Fruit fly (Drosophila melanogaster) whole organism, wandering third instar larva: Measurements from ENCODE around the gene CG14983.

Experiments
- CG32264 ChIP-seq: fragments of 200-800 bp; sonication (Bioruptor generic); optimal IDR thresholded peaks from 2 replicates; lab custom pipeline; 2016; ENCODE audit warnings: missing biosample characterization, missing genetic modification characterization
- CG9705 ChIP-seq: fragments of 200-800 bp; sonication (Bioruptor generic); optimal IDR thresholded peaks from 2 replicates; lab custom pipeline; 2018; ENCODE audit warnings: missing biosample characterization, mild to moderate bottlenecking, missing genetic modification characterization
- Dfd ChIP-seq: fragments of >200 bp; optimal IDR thresholded peaks from 2 replicates; lab custom pipeline; 2017; ENCODE audit warnings: missing biosample characterization, missing genetic modification characterization
- Dif ChIP-seq: fragments of 200-275, 200-300 bp; sonication (Bioruptor generic); optimal IDR thresholded peaks from 2 replicates; lab custom pipeline; 2018; ENCODE audit warnings: missing biosample characterization, missing genetic modification characterization; ENCODE audit not compliant: partially characterized antibody
- GATAd ChIP-seq: sonication (Bioruptor generic); optimal IDR thresholded peaks from 2 replicates; lab custom pipeline; 2016; ENCODE audit warnings: missing biosample characterization, missing genetic modification characterization
- HLH106 ChIP-seq: fragments of 200-800 bp; optimal IDR thresholded peaks from 3 replicates; lab custom pipeline; 2019; ENCODE audit warnings: missing biosample characterization, mild to moderate bottlenecking, missing genetic modification characterization, moderate library complexity
- Hnf4 ChIP-seq: fragments of 200-800 bp; sonication (Bioruptor generic); optimal IDR thresholded peaks from 2 replicates; lab custom pipeline; 2016; ENCODE audit warnings: missing biosample characterization, mild to moderate bottlenecking, missing genetic modification characterization
- Hr78 ChIP-seq: fragments of >200 bp; optimal IDR thresholded peaks from 2 replicates; lab custom pipeline; 2017; ENCODE audit warnings: missing biosample characterization, missing genetic modification characterization
- Hr83 ChIP-seq: fragments of 200-300 bp; sonication (Bioruptor generic); optimal IDR thresholded peaks from 2 replicates; lab custom pipeline; 2016; ENCODE audit warnings: missing biosample characterization, mild to moderate bottlenecking, missing genetic modification characterization, moderate library complexity; ENCODE audit not compliant: poor library complexity, severe bottlenecking
- Jra ChIP-seq: sonication (Bioruptor generic); optimal IDR thresholded peaks from 2 replicates; lab custom pipeline; 2016; ENCODE audit warnings: missing biosample characterization, missing genetic modification characterization
- Mio ChIP-seq: sonication (Bioruptor generic); optimal IDR thresholded peaks from 2 replicates; lab custom pipeline; 2016; ENCODE audit warnings: missing biosample characterization, missing genetic modification characterization
- OdsH ChIP-seq: fragments of 200-800 bp; sonication (Bioruptor generic); optimal IDR thresholded peaks from 2 replicates; lab custom pipeline; 2016; ENCODE audit warnings: missing biosample characterization, mild to moderate bottlenecking, missing genetic modification characterization
- Rel ChIP-seq, 2 experiments: fragments of 200-800 bp; sonication (Bioruptor generic) in 1 of 2; optimal IDR thresholded peaks; 2 replicates in 1 of 2; 3 replicates in 1 of 2; lab custom pipeline; 2016 to 2019; ENCODE audit warnings: mild to moderate bottlenecking in 2 of 2, missing biosample characterization in 2 of 2, missing genetic modification characterization in 2 of 2, moderate library complexity in 1 of 2
- Sp1 ChIP-seq: fragments of 200-800 bp; sonication (Bioruptor generic); optimal IDR thresholded peaks from 3 replicates; lab custom pipeline; 2019; ENCODE audit warnings: missing biosample characterization, mild to moderate bottlenecking, missing genetic modification characterization, moderate library complexity
- Vsx2 ChIP-seq: fragments of 200-300, 225-300 bp; sonication (Bioruptor generic); optimal IDR thresholded peaks from 2 replicates; lab custom pipeline; 2018; ENCODE audit warnings: missing biosample characterization, missing genetic modification characterization; ENCODE audit not compliant: partially characterized antibody
- br ChIP-seq: fragments of 200-800 bp; sonication (Bioruptor generic); optimal IDR thresholded peaks from 2 replicates; lab custom pipeline; 2016; ENCODE audit warnings: missing biosample characterization, missing genetic modification characterization
- dl ChIP-seq, 2 experiments: fragments of 175-275, 200-275 bp in 1 of 2; fragments of 200-275 bp in 1 of 2; sonication (Bioruptor generic); optimal IDR thresholded peaks; lab custom pipeline; 2018; ENCODE audit warnings: mild to moderate bottlenecking in 2 of 2, missing biosample characterization in 2 of 2, missing genetic modification characterization in 2 of 2, moderate library complexity in 2 of 2; ENCODE audit not compliant: partially characterized antibody in 2 of 2, insufficient read depth in 1 of 2
- dmrt93B ChIP-seq: fragments of 200-800 bp; sonication (Bioruptor generic); optimal IDR thresholded peaks from 2 replicates; lab custom pipeline; 2018; ENCODE audit warnings: missing biosample characterization, mild to moderate bottlenecking, missing genetic modification characterization
- dsf ChIP-seq: sonication (Bioruptor generic); optimal IDR thresholded peaks from 2 replicates; lab custom pipeline; 2016; ENCODE audit warnings: missing biosample characterization, missing genetic modification characterization, borderline replicate concordance
- ey ChIP-seq: fragments of 200-800 bp; sonication (Bioruptor generic); optimal IDR thresholded peaks from 2 replicates; lab custom pipeline; 2016; ENCODE audit warnings: missing biosample characterization, missing genetic modification characterization
- foxo ChIP-seq, 2 experiments: fragments of 200-800 bp; sonication (Bioruptor generic); optimal IDR thresholded peaks; 2 replicates in 1 of 2; 3 replicates in 1 of 2; lab custom pipeline; 2016 to 2017; ENCODE audit warnings: missing biosample characterization in 2 of 2, missing genetic modification characterization in 2 of 2
- fru ChIP-seq: fragments of 200-800 bp; sonication (Bioruptor generic); optimal IDR thresholded peaks from 3 replicates; lab custom pipeline; 2016; ENCODE audit warnings: missing biosample characterization, mild to moderate bottlenecking, missing genetic modification characterization
- h ChIP-seq: fragments of 200-800 bp; sonication (Bioruptor generic); optimal IDR thresholded peaks from 3 replicates; lab custom pipeline; 2016; ENCODE audit warnings: missing biosample characterization, mild to moderate bottlenecking, missing genetic modification characterization
- jim ChIP-seq: fragments of 175-275, 200-325 bp; sonication (Bioruptor generic); optimal IDR thresholded peaks from 2 replicates; lab custom pipeline; 2016; ENCODE audit warnings: missing biosample characterization, mild to moderate bottlenecking, missing genetic modification characterization
- lola ChIP-seq: fragments of >200 bp; optimal IDR thresholded peaks from 2 replicates; lab custom pipeline; 2017; ENCODE audit warnings: missing biosample characterization, missing genetic modification characterization
- pan ChIP-seq: fragments of >200 bp; optimal IDR thresholded peaks from 2 replicates; lab custom pipeline; 2017
- psq ChIP-seq: fragments of 200-800 bp; sonication (Bioruptor generic); optimal IDR thresholded peaks from 3 replicates; lab custom pipeline; 2017; ENCODE audit warnings: missing biosample characterization, mild to moderate bottlenecking, missing genetic modification characterization, moderate library complexity
- rgr ChIP-seq: fragments of 200-800 bp; sonication (Bioruptor generic); optimal IDR thresholded peaks from 3 replicates; lab custom pipeline; 2016; ENCODE audit warnings: missing biosample characterization, mild to moderate bottlenecking, missing genetic modification characterization
- sage ChIP-seq: fragments of 200-800 bp; sonication (Bioruptor generic); optimal IDR thresholded peaks from 2 replicates; lab custom pipeline; 2016; ENCODE audit warnings: missing biosample characterization, mild to moderate bottlenecking, missing genetic modification characterization
- sv ChIP-seq: fragments of 200-800 bp; sonication (Bioruptor generic); optimal IDR thresholded peaks from 3 replicates; lab custom pipeline; 2016; ENCODE audit warnings: missing biosample characterization, missing genetic modification characterization
- woc ChIP-seq: sonication (Bioruptor generic); optimal IDR thresholded peaks from 2 replicates; lab custom pipeline; 2016; ENCODE audit warnings: missing biosample characterization, mild to moderate bottlenecking, missing genetic modification characterization

CG14983 gene

dm6 chr3L:3902491-3903198 lies 46.5 kb downstream of the CG14983 start, which contains the start of gene Ubi-p63E (continued):
- TF ChIP-seq Hnf4 (GFP tag; lab: Kevin White, UChicago), result peak; percentile 83
- peak; percentile 51 for TF ChIP-seq CG32264
- TF ChIP-seq jim, result no peak
- peak; percentile 11 for TF ChIP-seq dsf (GFP tag; lab: Kevin White, UChicago)
- no peak for TF ChIP-seq psq (GFP tag; lab: Kevin White, UChicago)
- TF ChIP-seq Dif, result peak; percentile 61
- TF ChIP-seq sv (GFP tag; lab: Kevin White, UChicago), result peak; percentile 44

dm6 chr3L:3901865-3902490 lies 47.1 kb downstream of the CG14983 start:
- TF ChIP-seq Jra (GFP tag; lab: Kevin White, UChicago) (peak; percentile 56), Mio (GFP tag; lab: Kevin White, UChicago) (no peak), psq (GFP tag; lab: Kevin White, UChicago) (peak; percentile 80), rgr (GFP tag; lab: Kevin White, UChicago) (peak; percentile 6), Hnf4 (GFP tag; lab: Kevin White, UChicago) (peak; percentile 72), Hr83 (GFP tag; lab: Kevin White, UChicago) (peak; percentile 29)
- TF ChIP-seq, all 38 proteins: peak for 5

dm6 chr3L:3898978-3899377 lies 50.1 kb downstream of the CG14983 start, which contains the start of gene Ccz1:
Ccz1 (minus strand) TSS chr3L:3899156.
- no peak for TF ChIP-seq pan (lab: Kevin White, UChicago)
- TF ChIP-seq Hnf4 (GFP tag; lab: Kevin White, UChicago), result peak; percentile 90
- TF ChIP-seq HLH106 (tag; lab: Kevin White, UChicago), result peak; percentile 23
- TF ChIP-seq Rel (GFP tag; optimal IDR thresholded peaks at IDR 0.05; lab: Kevin White, UChicago), result no peak
- peak; percentile 32 for TF ChIP-seq Rel (tag; optimal IDR thresholded peaks at IDR 0.05; lab: Kevin White, UChicago)
- no peak for TF ChIP-seq Hr78
- TF ChIP-seq br (GFP tag; lab: Kevin White, UChicago), result peak; percentile 54
- TF ChIP-seq lola, result no peak
- peak; percentile 40 for TF ChIP-seq Sp1
- peak; percentile 48 for TF ChIP-seq fru (GFP tag; lab: Kevin White, UChicago)
- TF ChIP-seq dsf (GFP tag; lab: Kevin White, UChicago), result peak; percentile 70
- TF ChIP-seq Mio (GFP tag; lab: Kevin White, UChicago), result no peak
- TF ChIP-seq psq (GFP tag; lab: Kevin White, UChicago), result peak; percentile 60
- TF ChIP-seq Jra (GFP tag; lab: Kevin White, UChicago), result peak; percentile 86
- TF ChIP-seq Hr83 (GFP tag; lab: Kevin White, UChicago), result peak; percentile 97
- TF ChIP-seq GATAd, result peak; percentile 71
- peak; percentile 64 for TF ChIP-seq CG9705 (GFP tag; lab: Kevin White, UChicago)
- TF ChIP-seq Dfd (GFP tag; lab: Kevin White, UChicago), result no peak
- TF ChIP-seq CG32264, result peak; percentile 51
- peak; percentile 50 for TF ChIP-seq dmrt93B (GFP tag; lab: Kevin White, UChicago)
- TF ChIP-seq Dif, result no peak
- TF ChIP-seq jim, result peak; percentile 85
- TF ChIP-seq Vsx2, result no peak
- peak; percentile 21 to 67 for TF ChIP-seq foxo (GFP tag; optimal IDR thresholded peaks at IDR 0.05; lab: Kevin White, UChicago)
- peak; percentile 64 for TF ChIP-seq ey (GFP tag; lab: Kevin White, UChicago)
- peak; percentile 73 for TF ChIP-seq h (GFP tag; lab: Kevin White, UChicago)
- peak; percentile 85 for TF ChIP-seq rgr (GFP tag; lab: Kevin White, UChicago)
- TF ChIP-seq OdsH (GFP tag; lab: Kevin White, UChicago), result peak; percentile 66
- peak; percentile 28 for TF ChIP-seq woc
- no peak for TF ChIP-seq dl (GFP tag; optimal IDR thresholded peaks at IDR 0.05; lab: Kevin White, UChicago; ENCODE audit: insufficient read depth in 1 of 2, partially characterized antibody in 2 of 2)
- TF ChIP-seq sv (GFP tag; lab: Kevin White, UChicago), result peak; percentile 62
- TF ChIP-seq sage (GFP tag; lab: Kevin White, UChicago), result no peak
